Worm (Caenorhabditis elegans) whole organism, L1 larva: Measurements from ENCODE around the gene clec-41.

Experiments
- egl-13 ChIP-seq: sonication (generic microtip); optimal IDR thresholded peaks from 2 replicates; lab custom pipeline; 2016; ENCODE audit warnings: missing genotype, missing genetic modification reagents, missing genetic modification characterization, missing compliant biosample characterization
- egl-27 ChIP-seq, 2 experiments: fragments of 150-350 bp in 1 of 2; sonication (generic microtip); optimal IDR thresholded peaks; 3 replicates each; lab custom pipeline; 2017 to 2018; ENCODE audit warnings: missing biosample characterization in 2 of 2, missing genetic modification characterization in 2 of 2, missing genetic modification reagents in 2 of 2
- hpl-2 ChIP-seq: fragments of 150-350 bp; optimal IDR thresholded peaks from 2 replicates; lab custom pipeline; 2014; ENCODE audit warnings: missing biosample characterization, missing genetic modification reagents, missing genetic modification characterization
- jun-1 ChIP-seq: fragments of 150-350 bp; optimal IDR thresholded peaks from 2 replicates; lab custom pipeline; 2014; ENCODE audit warnings: missing biosample characterization, missing genetic modification reagents, missing genetic modification characterization
- nhr-20 ChIP-seq: sonication (generic microtip); optimal IDR thresholded peaks from 2 replicates; lab custom pipeline; 2016; ENCODE audit warnings: mild to moderate bottlenecking, missing genetic modification characterization, missing compliant biosample characterization
- nhr-28 ChIP-seq: fragments of 150-350 bp; optimal IDR thresholded peaks from 2 replicates; lab custom pipeline; 2014; ENCODE audit warnings: missing biosample characterization, missing genetic modification characterization
- nhr-76 ChIP-seq: sonication (generic microtip); optimal IDR thresholded peaks from 2 replicates; lab custom pipeline; 2017; ENCODE audit warnings: missing biosample characterization, missing genetic modification characterization
- nhr-77 ChIP-seq: fragments of 150-350 bp; optimal IDR thresholded peaks from 2 replicates; lab custom pipeline; 2014; ENCODE audit warnings: missing biosample characterization, missing genetic modification characterization
- tbx-2 ChIP-seq: sonication (generic microtip); optimal IDR thresholded peaks from 2 replicates; lab custom pipeline; 2016; ENCODE audit warnings: missing genetic modification characterization, missing compliant biosample characterization
- ztf-4 ChIP-seq: fragments of 150-350 bp; optimal IDR thresholded peaks from 2 replicates; lab custom pipeline; 2014; ENCODE audit warnings: missing biosample characterization, missing genetic modification characterization

ce11 chrV:13105840-13106429 lies 32.0 kb downstream of the clec-41 start:
- TF ChIP-seq hpl-2 (GFP tag; lab: Kevin White, UChicago): no peak
- TF ChIP-seq nhr-77: no peak
- no peak for TF ChIP-seq nhr-28 (tag; lab: Kevin White, UChicago)
- TF ChIP-seq nhr-20 (tag; lab: Kevin White, UChicago): no peak
- no peak for TF ChIP-seq nhr-76 (tag; lab: Kevin White, UChicago)
- TF ChIP-seq tbx-2 (tag; lab: Kevin White, UChicago): no peak
- no peak for TF ChIP-seq egl-13
- no peak for TF ChIP-seq jun-1 (tag; lab: Kevin White, UChicago)
- TF ChIP-seq egl-27 (tag; optimal IDR thresholded peaks at IDR 0.05; lab: Kevin White, UChicago): no peak
- TF ChIP-seq ztf-4 (tag; lab: Kevin White, UChicago): no peak
